Worm (Caenorhabditis elegans) whole organism, early embryonic: ENCODE measurements around the gene dpy-28.
A peak's percentile ranks its signal among the peaks of the same experiment; 100 is the strongest.

Experiments
- B0310.2 ChIP-seq: sonication (generic microtip); optimal IDR thresholded peaks from 2 replicates; lab custom pipeline; 2016; ENCODE audit warnings: mild to moderate bottlenecking, missing genetic modification characterization, missing compliant biosample characterization
- F13C5.2 ChIP-seq: sonication (generic microtip); optimal IDR thresholded peaks from 2 replicates; lab custom pipeline; 2017; ENCODE audit warnings: mild to moderate bottlenecking, missing genetic modification characterization, inconsistent platforms, missing compliant biosample characterization
- aly-1 ChIP-seq: sonication (generic microtip); optimal IDR thresholded peaks from 2 replicates; lab custom pipeline; 2016; ENCODE audit warnings: missing genetic modification characterization, missing compliant biosample characterization
- ama-1 ChIP-seq: fragments of 150-350 bp; optimal IDR thresholded peaks from 2 replicates; lab custom pipeline; 2014
- ceh-13 ChIP-seq: fragments of 200-800 bp; sonication (Bioruptor generic); optimal IDR thresholded peaks from 2 replicates; lab custom pipeline; 2018; ENCODE audit warnings: mild to moderate bottlenecking, missing genetic modification characterization, missing compliant biosample characterization
- ceh-36 ChIP-seq: sonication (generic microtip); optimal IDR thresholded peaks from 2 replicates; lab custom pipeline; 2016; ENCODE audit warnings: missing genetic modification characterization, inconsistent platforms, missing compliant biosample characterization
- ets-7 ChIP-seq: sonication (generic microtip); optimal IDR thresholded peaks from 2 replicates; lab custom pipeline; 2016; ENCODE audit warnings: missing genotype, missing genetic modification characterization, missing compliant biosample characterization
- flt-1 ChIP-seq: fragments of 200-800 bp; sonication (Bioruptor generic); IDR thresholded peaks from 2 replicates; pipeline ENCODE4 v1.3.6; 2022; ENCODE audit warnings: missing genetic modification characterization, missing compliant biosample characterization
- hmbx-1 ChIP-seq: sonication (generic microtip); optimal IDR thresholded peaks from 2 replicates; lab custom pipeline; 2016; ENCODE audit warnings: mild to moderate bottlenecking, missing genetic modification characterization, missing compliant biosample characterization
- hmg-4 ChIP-seq: fragments of 200-800 bp; sonication (Bioruptor generic); optimal IDR thresholded peaks from 2 replicates; lab custom pipeline; 2018; ENCODE audit warnings: mild to moderate bottlenecking, missing genetic modification characterization, missing compliant biosample characterization
- hnd-1 ChIP-seq: sonication (generic microtip); optimal IDR thresholded peaks from 2 replicates; lab custom pipeline; 2016; ENCODE audit warnings: missing genetic modification characterization, missing compliant biosample characterization
- pes-1 ChIP-seq: fragments of 200-800 bp; sonication (Bioruptor generic); IDR thresholded peaks from 2 replicates; pipeline ENCODE4 v1.3.6; 2022; ENCODE audit warnings: missing genetic modification reagents, missing genetic modification characterization, missing compliant biosample characterization
- scrt-1 ChIP-seq: fragments of 200-800 bp; sonication (Bioruptor generic); IDR thresholded peaks from 2 replicates; pipeline ENCODE4 v1.3.6; 2022; ENCODE audit warnings: missing genetic modification characterization, missing compliant biosample characterization
- sea-1 ChIP-seq: fragments of 200-800 bp; sonication (Bioruptor generic); conservative IDR thresholded peaks from 2 replicates; pipeline ENCODE4 v1.3.6; 2022; ENCODE audit warnings: missing genetic modification characterization, missing compliant biosample characterization
- tbx-11 ChIP-seq: fragments of 200-800 bp; sonication (Bioruptor generic); IDR thresholded peaks from 2 replicates; pipeline ENCODE4 v1.3.6; 2022; ENCODE audit warnings: missing genetic modification characterization, missing compliant biosample characterization
- tbx-37 ChIP-seq: fragments of 200-800 bp; sonication (Bioruptor generic); conservative IDR thresholded peaks from 2 replicates; pipeline ENCODE4 v1.3.6; 2022; ENCODE audit warnings: missing genetic modification reagents, missing genetic modification characterization, missing compliant biosample characterization
- tra-4 ChIP-seq: sonication (generic microtip); optimal IDR thresholded peaks from 2 replicates; lab custom pipeline; 2017; ENCODE audit warnings: missing genetic modification characterization, missing compliant biosample characterization

dpy-28 gene

DNA sequence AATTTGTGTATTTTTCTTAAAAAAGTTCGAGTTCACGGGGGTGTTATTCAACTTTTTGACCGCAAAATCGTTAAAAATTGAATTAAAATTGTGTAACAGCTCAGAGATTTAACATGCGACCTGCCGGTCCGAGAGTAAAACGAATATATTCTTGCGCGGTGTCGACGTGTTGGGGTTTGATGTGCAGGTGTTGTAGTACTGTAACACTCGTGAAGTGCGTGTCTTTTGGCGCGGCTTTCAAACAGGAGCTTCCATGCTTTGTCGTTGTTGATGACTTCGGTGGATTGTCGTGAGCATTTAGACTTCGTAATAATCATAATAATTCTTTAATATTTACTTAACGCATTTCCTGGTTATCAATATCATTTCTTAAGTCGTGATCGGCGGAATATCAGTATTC lies 32.4 kb upstream of the dpy-28 start, which contains the start of gene tat-3:
tat-3 (minus strand) TSS at position 196 of the 400 bp plus-strand sequence.
- TF ChIP-seq tbx-37 (GFP tag; lab: Robert Waterston, UW): no peak
- no peak for TF ChIP-seq aly-1 (tag; lab: Kevin White, UChicago)
- no peak for TF ChIP-seq flt-1
- TF ChIP-seq tbx-11 (GFP tag; lab: Robert Waterston, UW): no peak
- TF ChIP-seq hnd-1 (tag; lab: Kevin White, UChicago): no peak
- no peak for TF ChIP-seq sea-1 (GFP tag; lab: Robert Waterston, UW)

ce11 chrIII:10733300-10733699 lies 29.6 kb upstream of the dpy-28 start:
- TF ChIP-seq ceh-36 (tag; lab: Kevin White, UChicago) (no peak), pes-1 (GFP tag; lab: Robert Waterston, UW) (0 out of 2 replicates have a peak, but pooled peaks have one; percentile 19), ets-7 (tag; lab: Kevin White, UChicago) (no peak), B0310.2 (tag; lab: Kevin White, UChicago) (no peak), tra-4 (tag; lab: Kevin White, UChicago) (no peak), tbx-11 (GFP tag; lab: Robert Waterston, UW) (no peak), hmbx-1 (tag; lab: Kevin White, UChicago) (no peak)

DNA sequence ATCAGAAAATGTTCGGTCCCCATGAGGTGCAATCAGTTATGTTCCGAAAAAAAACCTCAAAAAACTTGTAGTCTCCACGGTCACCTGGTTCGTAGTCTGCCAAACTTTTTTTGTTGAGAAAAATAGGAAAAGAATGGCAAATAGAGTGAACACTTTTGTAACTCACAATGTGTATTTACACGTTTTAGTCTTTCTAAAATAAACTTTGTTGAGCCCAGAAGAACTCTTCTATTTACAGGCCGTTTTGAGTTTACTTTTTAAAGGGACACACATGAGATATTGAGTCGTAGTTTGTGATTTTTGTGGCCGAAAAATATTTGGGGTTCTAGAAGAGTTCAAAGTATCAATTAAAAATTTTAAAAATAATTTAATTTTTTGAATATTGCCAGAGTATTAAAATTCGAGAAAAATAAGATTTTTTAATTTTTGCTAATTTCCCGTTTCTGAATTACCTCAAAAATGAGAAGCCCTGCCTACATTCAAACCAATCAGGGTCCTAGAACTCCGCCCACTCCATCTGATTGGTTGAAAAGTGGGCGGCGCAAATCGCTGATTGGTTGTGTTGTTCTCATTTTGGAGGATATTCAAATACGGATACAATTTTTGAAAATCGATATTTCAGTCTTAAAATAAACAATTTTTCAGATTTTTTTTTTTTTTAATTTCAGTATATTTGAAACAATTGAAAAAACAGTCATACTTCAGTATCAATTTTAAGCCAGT lies 28.3 kb upstream of the dpy-28 start:
- TF ChIP-seq ets-7 (tag; lab: Kevin White, UChicago) (no peak), B0310.2 (tag; lab: Kevin White, UChicago) (no peak), tbx-11 (GFP tag; lab: Robert Waterston, UW) (no peak), hmg-4 (GFP tag; lab: Kevin White, UChicago) (no peak), ceh-13 (GFP tag; lab: Kevin White, UChicago) (no peak), hmbx-1 (tag; lab: Kevin White, UChicago) (no peak), hnd-1 (tag; lab: Kevin White, UChicago) (no peak), ceh-36 (tag; lab: Kevin White, UChicago) (no peak), tbx-37 (GFP tag; lab: Robert Waterston, UW) (no peak), tra-4 (tag; lab: Kevin White, UChicago) (no peak), flt-1 (no peak)

DNA sequence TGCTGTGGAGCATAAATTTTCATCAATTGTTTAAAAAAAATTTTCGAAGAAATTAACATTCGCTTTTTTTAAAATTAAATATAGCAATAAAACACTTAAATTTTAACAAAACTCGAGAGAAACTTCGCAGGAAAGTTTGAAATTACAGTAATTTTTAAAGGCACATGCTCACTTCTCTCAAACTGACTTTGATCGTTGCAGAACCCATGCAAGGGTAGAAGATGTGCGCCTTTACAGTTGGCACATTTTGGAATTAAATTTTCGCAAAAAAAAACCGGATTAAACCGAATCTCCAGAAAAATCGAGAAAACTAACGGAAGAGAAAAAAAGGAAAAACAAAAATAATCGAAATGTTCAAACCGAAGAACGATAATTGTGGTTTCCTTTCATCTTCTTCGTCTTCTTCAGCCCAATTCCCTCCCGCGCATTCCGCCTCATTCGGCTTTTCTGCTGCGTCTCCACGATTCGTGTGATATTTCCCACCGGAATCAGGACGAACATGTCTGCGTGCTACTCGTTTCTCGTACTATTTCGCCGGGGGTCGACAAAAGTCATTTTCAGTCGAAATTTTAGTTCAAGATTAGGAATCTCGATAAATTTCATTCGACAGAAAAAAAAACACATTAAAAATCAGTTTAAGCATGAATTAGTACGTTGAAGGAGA lies 26.5 kb upstream of the dpy-28 start:
- TF ChIP-seq hmbx-1 (tag; lab: Kevin White, UChicago) (no peak), B0310.2 (tag; lab: Kevin White, UChicago) (no peak), tra-4 (tag; lab: Kevin White, UChicago) (no peak), scrt-1 (no peak), tbx-37 (GFP tag; lab: Robert Waterston, UW) (no peak), ama-1 (no peak), ceh-13 (GFP tag; lab: Kevin White, UChicago) (no peak), ceh-36 (tag; lab: Kevin White, UChicago) (no peak), hmg-4 (GFP tag; lab: Kevin White, UChicago) (no peak)

DNA sequence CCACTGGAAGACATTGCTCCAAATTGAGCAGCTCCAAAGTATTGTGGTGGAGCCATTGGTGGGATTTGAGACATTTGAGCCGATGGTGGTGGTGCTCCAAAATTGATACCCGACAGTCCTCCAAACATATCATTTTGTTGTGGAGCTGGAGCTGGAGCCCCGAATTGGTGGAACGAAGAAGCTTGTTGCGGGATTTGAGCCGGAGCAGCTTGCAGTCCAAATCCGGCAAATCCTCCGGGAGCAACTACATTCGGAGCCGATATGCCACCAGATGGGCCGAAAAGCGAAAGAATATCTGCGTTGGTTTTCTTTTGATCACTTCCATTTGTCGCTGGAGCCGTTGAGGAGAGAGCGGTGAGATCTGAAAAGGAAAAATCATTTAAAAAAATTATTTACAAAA lies 24.9 kb upstream of the dpy-28 start:
- TF ChIP-seq hmbx-1 (tag; lab: Kevin White, UChicago) (no peak), F13C5.2 (no peak), hnd-1 (tag; lab: Kevin White, UChicago) (no peak), aly-1 (tag; lab: Kevin White, UChicago) (no peak), hmg-4 (GFP tag; lab: Kevin White, UChicago) (no peak), ceh-36 (tag; lab: Kevin White, UChicago) (no peak), ama-1 (no peak), pes-1 (GFP tag; lab: Robert Waterston, UW) (no peak), tra-4 (tag; lab: Kevin White, UChicago) (no peak), ets-7 (tag; lab: Kevin White, UChicago) (no peak), tbx-11 (GFP tag; lab: Robert Waterston, UW) (no peak)

- TF ChIP-seq pes-1 (GFP tag; lab: Robert Waterston, UW): no peak
- no peak for TF ChIP-seq tbx-11 (GFP tag; lab: Robert Waterston, UW)
- no peak for TF ChIP-seq scrt-1
- TF ChIP-seq tra-4 (tag; lab: Kevin White, UChicago): no peak
- no peak for TF ChIP-seq sea-1 (GFP tag; lab: Robert Waterston, UW)
- no peak for TF ChIP-seq tbx-37 (GFP tag; lab: Robert Waterston, UW)
- no peak for TF ChIP-seq hmg-4 (GFP tag; lab: Kevin White, UChicago)
- no peak for TF ChIP-seq ets-7 (tag; lab: Kevin White, UChicago)
- TF ChIP-seq ceh-13 (GFP tag; lab: Kevin White, UChicago): no peak
Observed at ce11 chrIII:10739455-10739854, 23.5 kb upstream of the dpy-28 start, which contains the start of gene smap-1. TSS of gene smap-1 (minus strand) at chrIII:10739792.

ce11 chrIII:10739902-10740301 lies 23.0 kb upstream of the dpy-28 start:
- no peak for TF ChIP-seq ceh-13 (GFP tag; lab: Kevin White, UChicago)
- no peak for TF ChIP-seq aly-1 (tag; lab: Kevin White, UChicago)
- no peak for TF ChIP-seq tbx-11 (GFP tag; lab: Robert Waterston, UW)
- peak; percentile 54 for TF ChIP-seq B0310.2 (tag; lab: Kevin White, UChicago)
- no peak for TF ChIP-seq sea-1 (GFP tag; lab: Robert Waterston, UW)
- TF ChIP-seq ama-1: peak; percentile 73
- TF ChIP-seq tbx-37 (GFP tag; lab: Robert Waterston, UW): no peak
- no peak; the same call in 1 of the 2 replicates for TF ChIP-seq pes-1 (GFP tag; lab: Robert Waterston, UW)
- TF ChIP-seq flt-1: no peak
- no peak for TF ChIP-seq ceh-36 (tag; lab: Kevin White, UChicago)
- no peak for TF ChIP-seq hmbx-1 (tag; lab: Kevin White, UChicago)
- TF ChIP-seq F13C5.2: peak; percentile 67
